Fruit fly (Drosophila melanogaster): Measurements from ENCODE around the gene gnu.

Gene gnu

dm6 chr3L:14790127-14790589, 13.0 kb downstream of the gnu start (continued):
- TF ChIP-seq gcm (GFP tag; optimal IDR thresholded peaks at IDR 0.05) (no peak), sr (GFP tag; IDR thresholded peaks at IDR 0.05) (no peak), CG3995 (GFP tag; optimal IDR thresholded peaks at IDR 0.05) (peak; percentile 47), sna (GFP tag; IDR thresholded peaks at IDR 0.05; ENCODE audit: partially characterized antibody) (peak; percentile 59), CG4360 (GFP tag; IDR thresholded peaks at IDR 0.05) (no peak), Dbx (GFP tag; IDR thresholded peaks at IDR 0.05) (peak; percentile 91), HmgD (GFP tag; optimal IDR thresholded peaks at IDR 0.05) (peak; percentile 88), D (optimal IDR thresholded peaks at IDR 0.05) (no peak), D (GFP tag; optimal IDR thresholded peaks at IDR 0.05) (peak; percentile 26), bbx (GFP tag; IDR thresholded peaks at IDR 0.05; ENCODE audit: partially characterized antibody) (peak; percentile 72), CG9215 (GFP tag; IDR thresholded peaks at IDR 0.05) (peak; percentile 82), CG6683 (GFP tag; optimal IDR thresholded peaks at IDR 0.05) (peak; percentile 8), Ada2b (GFP tag; IDR thresholded peaks at IDR 0.05) (no peak), CG18619 (GFP tag; optimal IDR thresholded peaks at IDR 0.05) (peak; percentile 34), CG4854 (GFP tag; optimal IDR thresholded peaks at IDR 0.05) (peak; percentile 84), vnd (GFP tag; IDR thresholded peaks at IDR 0.05; ENCODE audit: partially characterized antibody) (peak; percentile 81), CG10147 (GFP tag; optimal IDR thresholded peaks at IDR 0.05) (no peak), Aef1 (GFP tag; IDR thresholded peaks at IDR 0.05) (peak; percentile 61), Taf1 (GFP tag; IDR thresholded peaks at IDR 0.05) (peak; percentile 69), CG17385 (GFP tag; optimal IDR thresholded peaks at IDR 0.05) (peak; percentile 67), CG3838 (GFP tag; optimal IDR thresholded peaks at IDR 0.05) (no peak), CG15479 (GFP tag; optimal IDR thresholded peaks at IDR 0.05) (peak; percentile 76), gem (tag; optimal IDR thresholded peaks at IDR 0.05) (peak; percentile 74), CG4404 (GFP tag; IDR thresholded peaks at IDR 0.05) (peak; percentile 79), ERR (GFP tag; optimal IDR thresholded peaks at IDR 0.05) (peak; percentile 68), corto (GFP tag; optimal IDR thresholded peaks at IDR 0.05) (peak; percentile 64), Dfd (GFP tag; optimal IDR thresholded peaks at IDR 0.05) (no peak), CG9932 (GFP tag; IDR thresholded peaks at IDR 0.05) (peak; percentile 90), Rfx (GFP tag; IDR thresholded peaks at IDR 0.05) (peak; percentile 85), Oli (tag; optimal IDR thresholded peaks at IDR 0.05) (peak; percentile 60), CG10267 (tag; optimal IDR thresholded peaks at IDR 0.05) (peak; percentile 96), seq (GFP tag; IDR thresholded peaks at IDR 0.05) (peak; percentile 48; the same call in 1 of the 2 replicates), CG6254 (GFP tag; optimal IDR thresholded peaks at IDR 0.05) (no peak), CG34422 (GFP tag; IDR thresholded peaks at IDR 0.05) (peak; percentile 69; the same call in 2 of the 3 replicates), ssp (GFP tag; IDR thresholded peaks at IDR 0.05) (peak; percentile 75), CG2120 (GFP tag; optimal IDR thresholded peaks at IDR 0.05) (peak; percentile 91), grn (GFP tag; optimal IDR thresholded peaks at IDR 0.05) (no peak), CG12155 (GFP tag; optimal IDR thresholded peaks at IDR 0.05) (peak; percentile 94), Ets97D (GFP tag; optimal IDR thresholded peaks at IDR 0.05) (peak; percentile 70), CG7372 (GFP tag; IDR thresholded peaks at IDR 0.05) (peak; percentile 75), CG1024 (GFP tag; IDR thresholded peaks at IDR 0.05) (0 out of 2 replicates have a peak, but pooled peaks have one; percentile 27), insv (GFP tag; optimal IDR thresholded peaks at IDR 0.05) (no peak), CG3847 (GFP tag; IDR thresholded peaks at IDR 0.05) (peak; percentile 88), cad (GFP tag; optimal IDR thresholded peaks at IDR 0.05) (no peak), CG3065 (GFP tag; optimal IDR thresholded peaks at IDR 0.05) (peak; percentile 54), CG34224 (GFP tag; IDR thresholded peaks at IDR 0.05; ENCODE audit: partially characterized antibody) (peak; percentile 86), ab (GFP tag; optimal IDR thresholded peaks at IDR 0.05) (no peak), so (GFP tag; IDR thresholded peaks at IDR 0.05) (peak; percentile 77; the same call in 2 of the 3 replicates), CG17612 (GFP tag; IDR thresholded peaks at IDR 0.05) (peak; percentile 49; the same call in 1 of the 2 replicates), CG11456 (GFP tag; IDR thresholded peaks at IDR 0.05) (peak; percentile 76), CG32767 (GFP tag; IDR thresholded peaks at IDR 0.05) (peak; percentile 74), Mrtf (GFP tag; IDR thresholded peaks at IDR 0.05) (peak; percentile 65; the same call in 2 of the 3 replicates)

Measured in whole organism, embryonic.